Worm (Caenorhabditis elegans): ENCODE data around the gene acer-1.

Gene acer-1

ce11 chrII:6890095-6890494, at the start of gene acer-1 (continued):
- TF ChIP-seq lin-38 (GFP tag; IDR thresholded peaks at IDR 0.05) (no peak), Y5F2A.4 (GFP tag; optimal IDR thresholded peaks at IDR 0.05) (no peak), php-3 (GFP tag; IDR thresholded peaks at IDR 0.05) (no peak), ceh-82 (tag; optimal IDR thresholded peaks at IDR 0.05) (no peak), dmd-6 (GFP tag; IDR thresholded peaks at IDR 0.05) (no peak), fkh-10 (GFP tag; optimal IDR thresholded peaks at IDR 0.05) (no peak), daf-12 (tag; optimal IDR thresholded peaks at IDR 0.05) (no peak), unc-62 (GFP tag; optimal IDR thresholded peaks at IDR 0.05 in 1 of 2) (peak in 1 of 2 experiments; percentile 29), unc-62 (tag; optimal IDR thresholded peaks at IDR 0.05) (no peak), ztf-7 (tag; optimal IDR thresholded peaks at IDR 0.05) (no peak), Y48G9A.11 (GFP tag; IDR thresholded peaks at IDR 0.05) (no peak), nhr-6 (tag; optimal IDR thresholded peaks at IDR 0.05) (no peak), lin-1 (GFP tag; IDR thresholded peaks at IDR 0.05) (no peak), unc-39 (tag; optimal IDR thresholded peaks at IDR 0.05) (no peak), nhr-11 (tag; optimal IDR thresholded peaks at IDR 0.05) (no peak), mes-2 (tag; optimal IDR thresholded peaks at IDR 0.05; ENCODE audit: poor library complexity, severe bottlenecking) (no peak), hmg-1.1 (GFP tag; IDR thresholded peaks at IDR 0.05) (no peak), set-16 (GFP tag; IDR thresholded peaks at IDR 0.05) (no peak), unc-130 (GFP tag; optimal IDR thresholded peaks at IDR 0.05) (no peak), zfp-2 (tag; optimal IDR thresholded peaks at IDR 0.05) (no peak), ceh-20 (GFP tag; IDR thresholded peaks at IDR 0.05) (no peak), ctbp-1 (GFP tag; IDR thresholded peaks at IDR 0.05) (peak; percentile 33; the same call in 1 of the 2 replicates), T26A8.4 (GFP tag; IDR thresholded peaks at IDR 0.05) (no peak), F10B5.3 (tag; optimal IDR thresholded peaks at IDR 0.05) (no peak), egl-43 (GFP tag; IDR thresholded peaks at IDR 0.05) (0 out of 2 replicates have a peak, but pooled peaks have one; percentile 28), sdz-12 (GFP tag; optimal IDR thresholded peaks at IDR 0.05) (peak; percentile 79), F44E2.7 (GFP tag; IDR thresholded peaks at IDR 0.05) (no peak), dpl-1 (GFP tag; optimal IDR thresholded peaks at IDR 0.05) (no peak), nhr-25 (tag; optimal IDR thresholded peaks at IDR 0.05; ENCODE audit: borderline replicate concordance, insufficient read depth) (no peak), T20F7.1 (GFP tag; optimal IDR thresholded peaks at IDR 0.05) (no peak), nhr-237 (tag; optimal IDR thresholded peaks at IDR 0.05) (no peak), nhr-77 (tag; optimal IDR thresholded peaks at IDR 0.05) (no peak)

- TF ChIP-seq lin-13 (GFP tag; optimal IDR thresholded peaks at IDR 0.05) (no peak), ceh-20 (GFP tag; IDR thresholded peaks at IDR 0.05) (no peak), saeg-2 (GFP tag; IDR thresholded peaks at IDR 0.05) (no peak), hif-1 (tag; optimal IDR thresholded peaks at IDR 0.05) (no peak), zfp-2 (tag; optimal IDR thresholded peaks at IDR 0.05) (no peak), tra-1 (GFP tag; IDR thresholded peaks at IDR 0.05) (no peak), nhr-77 (tag; optimal IDR thresholded peaks at IDR 0.05) (no peak), vab-7 (GFP tag; IDR thresholded peaks at IDR 0.05) (no peak), mxl-3 (GFP tag; optimal IDR thresholded peaks at IDR 0.05) (no peak), nhr-111 (GFP tag; optimal IDR thresholded peaks at IDR 0.05) (no peak), D1046.2 (GFP tag; IDR thresholded peaks at IDR 0.05) (no peak), cey-2 (tag; optimal IDR thresholded peaks at IDR 0.05; ENCODE audit: borderline replicate concordance, insufficient read depth) (no peak), attf-4 (tag; optimal IDR thresholded peaks at IDR 0.05) (no peak), lin-39 (tag; optimal IDR thresholded peaks at IDR 0.05) (no peak), mep-1 (tag; optimal IDR thresholded peaks at IDR 0.05) (no peak), Y48G9A.11 (GFP tag; IDR thresholded peaks at IDR 0.05) (no peak), lin-38 (GFP tag; IDR thresholded peaks at IDR 0.05) (no peak), unc-130 (GFP tag; optimal IDR thresholded peaks at IDR 0.05) (no peak), daf-16 (GFP tag; optimal IDR thresholded peaks at IDR 0.05) (no peak), daf-16 (tag; optimal IDR thresholded peaks at IDR 0.05) (no peak)
Observed at ce11 chrII:6939873-6940272, 49.7 kb upstream of the acer-1 start.

All from whole organism, L4 larva.